Worm (Caenorhabditis elegans): ENCODE measurements around the gene C03G6.17.
A peak's percentile ranks its signal among the peaks of the same experiment; 100 is the strongest.

ce11 chrV:7415780-7416428 lies 35.0 kb upstream of the C03G6.17 start, which contains the start of gene F18E3.13:
- TF ChIP-seq pha-4 (tag; optimal IDR thresholded peaks at IDR 0.05) (no peak), lin-40 (tag; optimal IDR thresholded peaks at IDR 0.05) (peak; percentile 35), madf-3 (GFP tag; IDR thresholded peaks at IDR 0.05) (no peak), nfyb-1 (GFP tag; IDR thresholded peaks at IDR 0.05) (peak; percentile 74), mes-4 (tag; optimal IDR thresholded peaks at IDR 0.05) (no peak), repo-1 (tag; optimal IDR thresholded peaks at IDR 0.05) (no peak), F33H1.4 (GFP tag; IDR thresholded peaks at IDR 0.05) (no peak)

Data from whole organism, young adult.